Worm (Caenorhabditis elegans) whole organism, young adult: ENCODE measurements around the gene pals-32.

Source experiments
- B0019.2 ChIP-seq: fragments of 200-800 bp; sonication (Bioruptor generic); conservative IDR thresholded peaks from 2 replicates; pipeline ENCODE4 v1.3.6; 2022; ENCODE audit warnings: missing genetic modification reagents, missing genetic modification characterization, missing compliant biosample characterization
- B0035.1 ChIP-seq: sonication (generic microtip); optimal IDR thresholded peaks from 2 replicates; lab custom pipeline; 2016; ENCODE audit warnings: missing genetic modification characterization, mild to moderate bottlenecking, missing compliant biosample characterization, missing genotype, missing genetic modification reagents
- B0336.3 ChIP-seq: fragments of 200-800 bp; sonication (Bioruptor generic); IDR thresholded peaks from 2 replicates; pipeline ENCODE4 v1.3.6; 2022; ENCODE audit warnings: missing genetic modification characterization, missing compliant biosample characterization
- D2030.7 ChIP-seq: fragments of 200-800 bp; sonication (Bioruptor generic); IDR thresholded peaks from 2 replicates; pipeline ENCODE4 v1.3.6; 2022; ENCODE audit warnings: missing genetic modification reagents, missing genetic modification characterization, missing compliant biosample characterization
- F33H1.4 ChIP-seq: fragments of 200-800 bp; sonication (Bioruptor generic); IDR thresholded peaks from 2 replicates; pipeline ENCODE4 v1.3.6; 2022; ENCODE audit warnings: missing genetic modification reagents, missing genetic modification characterization, missing compliant biosample characterization
- F39B2.1 ChIP-seq: fragments of 200-800 bp; sonication (Bioruptor generic); IDR thresholded peaks from 2 replicates; pipeline ENCODE4 v1.3.6; 2022; ENCODE audit warnings: missing genetic modification reagents, missing genetic modification characterization, missing compliant biosample characterization
- F49E8.2 ChIP-seq: sonication (generic microtip); optimal IDR thresholded peaks from 3 replicates; lab custom pipeline; 2017; ENCODE audit warnings: missing genetic modification characterization, mild to moderate bottlenecking, missing compliant biosample characterization, antibody characterized with exemption, moderate library complexity; ENCODE audit not compliant: insufficient read depth
- F52B5.7 ChIP-seq: sonication (generic microtip); optimal IDR thresholded peaks from 2 replicates; lab custom pipeline; 2016; ENCODE audit warnings: mild to moderate bottlenecking, missing genetic modification characterization, missing compliant biosample characterization
- Y56A3A.18 ChIP-seq: fragments of 200-800 bp; sonication (Bioruptor generic); IDR thresholded peaks from 2 replicates; pipeline ENCODE4 v1.3.6; 2022; ENCODE audit warnings: missing genetic modification reagents, missing genetic modification characterization, missing compliant biosample characterization
- akir-1 ChIP-seq: fragments of 200-800 bp; sonication (Bioruptor generic); optimal IDR thresholded peaks from 2 replicates; lab custom pipeline; 2018; ENCODE audit warnings: mild to moderate bottlenecking, missing genetic modification characterization, moderate library complexity, missing compliant biosample characterization
- ama-1 ChIP-seq, 3 experiments: fragments of 150-350 bp in 1 of 3; sonication (generic microtip) in 2 of 3; optimal IDR thresholded peaks; 2 replicates each; lab custom pipeline; 2014 to 2018; ENCODE audit warnings: missing biosample characterization in 2 of 3, missing genetic modification characterization in 2 of 3, missing genetic modification reagents in 2 of 3
- athp-1 ChIP-seq: sonication (generic microtip); optimal IDR thresholded peaks from 2 replicates; lab custom pipeline; 2017; ENCODE audit warnings: mild to moderate bottlenecking, missing genetic modification characterization, missing compliant biosample characterization
- attf-5 ChIP-seq: fragments of 200-800 bp; sonication (Bioruptor generic); optimal IDR thresholded peaks from 2 replicates; lab custom pipeline; 2018; ENCODE audit warnings: mild to moderate bottlenecking, missing genetic modification characterization, missing compliant biosample characterization
- ccch-3 ChIP-seq: fragments of 200-800 bp; sonication (Bioruptor generic); optimal IDR thresholded peaks from 2 replicates; lab custom pipeline; 2018; ENCODE audit warnings: mild to moderate bottlenecking, missing genetic modification characterization, missing compliant biosample characterization
- ceh-100 ChIP-seq: fragments of 200-800 bp; sonication (Bioruptor generic); IDR thresholded peaks from 2 replicates; pipeline ENCODE4 v1.3.6; 2022; ENCODE audit warnings: missing genetic modification reagents, missing genetic modification characterization, missing compliant biosample characterization
- ceh-91 ChIP-seq: fragments of 200-800 bp; sonication (Bioruptor generic); IDR thresholded peaks from 2 replicates; pipeline ENCODE4 v1.3.6; 2022; ENCODE audit warnings: missing genetic modification reagents, missing genetic modification characterization, missing compliant biosample characterization
- die-1 ChIP-seq: sonication (generic microtip); optimal IDR thresholded peaks from 2 replicates; lab custom pipeline; 2016; ENCODE audit warnings: missing genotype, mild to moderate bottlenecking, missing genetic modification characterization, missing compliant biosample characterization
- fkh-3 ChIP-seq: sonication (generic microtip); optimal IDR thresholded peaks from 2 replicates; lab custom pipeline; 2016; ENCODE audit warnings: mild to moderate bottlenecking, missing genetic modification characterization, missing compliant biosample characterization
- lag-1 ChIP-seq: fragments of 200-800 bp; sonication (Bioruptor generic); IDR thresholded peaks from 2 replicates; pipeline ENCODE4 v1.3.6; 2022; ENCODE audit warnings: missing genetic modification reagents, missing genetic modification characterization, missing compliant biosample characterization
- let-526 ChIP-seq: fragments of 200-800 bp; sonication (Bioruptor generic); IDR thresholded peaks from 2 replicates; pipeline ENCODE4 v1.3.6; 2022; ENCODE audit warnings: missing genetic modification reagents, missing genetic modification characterization, missing compliant biosample characterization
- let-607 ChIP-seq, 2 experiments: fragments of 200-800 bp in 1 of 2; sonication (Bioruptor generic) in 1 of 2; sonication (generic microtip) in 1 of 2; optimal IDR thresholded peaks; 2 replicates each; lab custom pipeline; 2016 to 2018; ENCODE audit warnings: mild to moderate bottlenecking in 2 of 2, missing compliant biosample characterization in 2 of 2, missing genetic modification characterization in 2 of 2, moderate library complexity in 2 of 2, missing genotype in 1 of 2
- lin-35 ChIP-seq, 3 experiments: fragments of 150-350 bp in 2 of 3; sonication (generic microtip) in 1 of 3; optimal IDR thresholded peaks; 2 replicates each; lab custom pipeline; 2014 to 2018; ENCODE audit warnings: missing biosample characterization in 3 of 3, missing genetic modification characterization in 3 of 3, missing genetic modification reagents in 3 of 3
- lin-40 ChIP-seq: sonication (generic microtip); optimal IDR thresholded peaks from 2 replicates; lab custom pipeline; 2016; ENCODE audit warnings: missing genetic modification characterization, mild to moderate bottlenecking, missing compliant biosample characterization, missing genotype, missing genetic modification reagents
- lir-1 ChIP-seq: fragments of 200-800 bp; sonication (Bioruptor generic); conservative IDR thresholded peaks from 2 replicates; pipeline ENCODE4 v1.3.6; 2022; ENCODE audit warnings: missing genetic modification reagents, missing genetic modification characterization, missing compliant biosample characterization
- lsl-1 ChIP-seq: fragments of 200-800 bp; sonication (Bioruptor generic); optimal IDR thresholded peaks from 2 replicates; lab custom pipeline; 2018; ENCODE audit warnings: mild to moderate bottlenecking, missing genetic modification characterization, moderate library complexity, missing compliant biosample characterization
- madf-3 ChIP-seq: fragments of 200-800 bp; sonication (Bioruptor generic); IDR thresholded peaks from 2 replicates; pipeline ENCODE4 v1.3.6; 2022; ENCODE audit warnings: missing genetic modification reagents, missing genetic modification characterization, missing compliant biosample characterization
- madf-6 ChIP-seq: fragments of 200-800 bp; sonication (Bioruptor generic); IDR thresholded peaks from 2 replicates; pipeline ENCODE4 v1.3.6; 2022; ENCODE audit warnings: missing genetic modification reagents, missing genetic modification characterization, missing compliant biosample characterization
- madf-8 ChIP-seq: fragments of 200-800 bp; sonication (Bioruptor generic); conservative IDR thresholded peaks from 2 replicates; pipeline ENCODE4 v1.3.6; 2022; ENCODE audit warnings: missing genetic modification reagents, missing genetic modification characterization, missing compliant biosample characterization
- mel-28 ChIP-seq: sonication (generic microtip); optimal IDR thresholded peaks from 2 replicates; lab custom pipeline; 2016; ENCODE audit warnings: borderline replicate concordance, mild to moderate bottlenecking, missing genetic modification characterization, missing compliant biosample characterization
- pbrm-1 ChIP-seq: fragments of 200-800 bp; sonication (Bioruptor generic); IDR thresholded peaks from 2 replicates; pipeline ENCODE4 v1.3.6; 2022; ENCODE audit warnings: missing genetic modification reagents, missing genetic modification characterization, missing compliant biosample characterization
- pha-4 ChIP-seq: fragments of 150-350 bp; sonication (generic microtip); optimal IDR thresholded peaks from 2 replicates; lab custom pipeline; 2014; ENCODE audit warnings: missing biosample characterization, missing genetic modification reagents, missing genetic modification characterization
- rec-8 ChIP-seq, 2 experiments: sonication (generic microtip); optimal IDR thresholded peaks; 2 replicates each; lab custom pipeline; 2016; ENCODE audit warnings: mild to moderate bottlenecking in 2 of 2, missing genetic modification characterization in 2 of 2, missing genetic modification reagents in 2 of 2, missing genotype in 2 of 2, missing biosample characterization in 1 of 2, missing compliant biosample characterization in 1 of 2, moderate library complexity in 1 of 2
- rpc-1 ChIP-seq, 2 experiments: fragments of 150-350 bp in 1 of 2; sonication (generic microtip) in 1 of 2; optimal IDR thresholded peaks; 2 replicates each; lab custom pipeline; 2014 to 2018; ENCODE audit warnings: missing biosample characterization in 1 of 2, missing genetic modification characterization in 1 of 2, missing genetic modification reagents in 1 of 2, missing genotype in 1 of 2
- somi-1 ChIP-seq: fragments of 200-800 bp; sonication (Bioruptor generic); optimal IDR thresholded peaks from 2 replicates; lab custom pipeline; 2018; ENCODE audit warnings: mild to moderate bottlenecking, missing genetic modification characterization, missing compliant biosample characterization
- tbp1 ChIP-seq: fragments of 200-800 bp; sonication (Bioruptor generic); optimal IDR thresholded peaks from 2 replicates; lab custom pipeline; 2018; ENCODE audit warnings: mild to moderate bottlenecking, missing genetic modification characterization, missing compliant biosample characterization
- ztf-18 ChIP-seq: sonication (generic microtip); optimal IDR thresholded peaks from 2 replicates; lab custom pipeline; 2016; ENCODE audit warnings: missing genotype, mild to moderate bottlenecking, missing genetic modification characterization, missing compliant biosample characterization
- ztf-6 ChIP-seq: fragments of 200-800 bp; sonication (Bioruptor generic); IDR thresholded peaks from 2 replicates; pipeline ENCODE4 v1.3.6; 2022; ENCODE audit warnings: missing genetic modification reagents, missing genetic modification characterization, missing compliant biosample characterization

pals-32 gene

ce11 chrV:2892976-2893375 lies 3.4 kb upstream of the pals-32 start, which contains the start of gene srh-127:
srh-127 (plus strand) TSS chrV:2893276.
- TF ChIP-seq madf-6 (GFP tag; lab: Robert Waterston, UW), result no peak
- TF ChIP-seq lir-1 (GFP tag; lab: Robert Waterston, UW), result no peak
- no peak for TF ChIP-seq rpc-1 (optimal IDR thresholded peaks at IDR 0.05; lab: Kevin White, UChicago)
- no peak for TF ChIP-seq rpc-1 (tag; optimal IDR thresholded peaks at IDR 0.05; lab: Kevin White, UChicago)
- TF ChIP-seq ceh-100 (GFP tag; lab: Robert Waterston, UW), result no peak
- no peak for TF ChIP-seq Y56A3A.18 (GFP tag; lab: Robert Waterston, UW)
- TF ChIP-seq F52B5.7, result no peak
- no peak for TF ChIP-seq B0019.2 (GFP tag; lab: Robert Waterston, UW)
- TF ChIP-seq somi-1 (GFP tag; lab: Kevin White, UChicago), result no peak
- TF ChIP-seq rec-8 (tag; optimal IDR thresholded peaks at IDR 0.05; lab: Kevin White, UChicago), result no peak
- TF ChIP-seq ama-1 (optimal IDR thresholded peaks at IDR 0.05; lab: Kevin White, UChicago), result no peak
- TF ChIP-seq ama-1 (GFP tag; optimal IDR thresholded peaks at IDR 0.05; lab: Kevin White, UChicago), result no peak
- TF ChIP-seq tbp1 (GFP tag; lab: Kevin White, UChicago), result no peak

- TF ChIP-seq pbrm-1 (GFP tag; lab: Robert Waterston, UW), result no peak
- TF ChIP-seq ceh-91 (GFP tag; lab: Robert Waterston, UW), result no peak
- no peak for TF ChIP-seq fkh-3 (tag; lab: Kevin White, UChicago)
- TF ChIP-seq madf-8 (GFP tag; lab: Robert Waterston, UW), result no peak
- TF ChIP-seq akir-1 (GFP tag; lab: Kevin White, UChicago), result no peak
- TF ChIP-seq ccch-3 (GFP tag; lab: Kevin White, UChicago), result no peak
- TF ChIP-seq attf-5 (GFP tag; lab: Kevin White, UChicago), result no peak
- TF ChIP-seq lin-40 (tag; lab: Kevin White, UChicago), result no peak
- TF ChIP-seq let-526, result no peak
These were observed 3.5 kb downstream of the pals-32 start, which contains the start of gene str-46 for ce11 chrV:2899867-2900266. str-46 (minus strand) TSS chrV:2899967.

ce11 chrV:2903227-2903626 lies 6.8 kb downstream of the pals-32 start, which contains the start of gene C31B8.7:
C31B8.7 (minus strand) TSS chrV:2903327.
- TF ChIP-seq F33H1.4 (GFP tag; lab: Robert Waterston, UW) (no peak), somi-1 (GFP tag; lab: Kevin White, UChicago) (no peak), lin-40 (tag; lab: Kevin White, UChicago) (no peak), ztf-18 (tag; lab: Kevin White, UChicago) (no peak), F39B2.1 (GFP tag; lab: Robert Waterston, UW) (no peak), ccch-3 (GFP tag; lab: Kevin White, UChicago) (no peak)

- TF ChIP-seq lin-35 (GFP tag; optimal IDR thresholded peaks at IDR 0.05; lab: Kevin White, UChicago) (no peak), B0035.1 (tag; lab: Kevin White, UChicago) (no peak), let-607 (tag; optimal IDR thresholded peaks at IDR 0.05; lab: Kevin White, UChicago) (no peak), die-1 (tag; lab: Kevin White, UChicago) (no peak), pbrm-1 (GFP tag; lab: Robert Waterston, UW) (no peak), pha-4 (no peak), D2030.7 (no peak), tbp1 (GFP tag; lab: Kevin White, UChicago) (no peak), F33H1.4 (GFP tag; lab: Robert Waterston, UW) (no peak), athp-1 (tag; lab: Kevin White, UChicago) (no peak), B0336.3 (GFP tag; lab: Robert Waterston, UW) (no peak), lsl-1 (no peak), madf-3 (GFP tag; lab: Robert Waterston, UW) (no peak), ztf-6 (GFP tag; lab: Robert Waterston, UW) (no peak), F49E8.2 (tag; lab: Kevin White, UChicago) (no peak), lag-1 (GFP tag; lab: Robert Waterston, UW) (no peak), ceh-100 (GFP tag; lab: Robert Waterston, UW) (no peak), Y56A3A.18 (GFP tag; lab: Robert Waterston, UW) (no peak), mel-28 (tag; lab: Kevin White, UChicago) (no peak), lir-1 (GFP tag; lab: Robert Waterston, UW) (no peak)
These were observed 13.1 kb downstream of the pals-32 start, which contains the start of gene zmp-3 for ce11 chrV:2909525-2909924. zmp-3 (minus strand) TSS chrV:2909625.
